Fruit fly (Drosophila melanogaster) whole organism, embryonic: Measurements from ENCODE around the gene CG42366.

Experiments
- Aef1 ChIP-seq: fragments of 200-800 bp; sonication (Bioruptor generic); IDR thresholded peaks from 3 replicates; pipeline ENCODE4 v1.3.6; 2022; ENCODE audit warnings: missing biosample characterization, missing genetic modification characterization
- Asciz ChIP-seq: fragments of 200-800 bp; sonication (Bioruptor generic); optimal IDR thresholded peaks from 2 replicates; lab custom pipeline; 2017; ENCODE audit warnings: missing biosample characterization, mild to moderate bottlenecking, missing genetic modification characterization, missing genetic modification reagents
- CG10209 ChIP-seq: fragments of 200-800 bp; sonication (Bioruptor generic); optimal IDR thresholded peaks from 3 replicates; lab custom pipeline; 2017; ENCODE audit warnings: missing biosample characterization, mild to moderate bottlenecking, missing genetic modification characterization, missing genetic modification reagents
- CG11696 ChIP-seq: fragments of 200-800 bp; sonication (Bioruptor generic); IDR thresholded peaks from 2 replicates; pipeline ENCODE4 v1.3.6; 2022; ENCODE audit warnings: missing biosample characterization, missing genetic modification characterization
- CG14050 ChIP-seq: fragments of 200-800 bp; sonication (Bioruptor generic); IDR thresholded peaks from 3 replicates; pipeline ENCODE4 v1.3.6; 2022; ENCODE audit warnings: missing biosample characterization, missing genetic modification characterization
- CG15696 ChIP-seq: fragments of 200-800 bp; sonication (Bioruptor generic); optimal IDR thresholded peaks from 2 replicates; lab custom pipeline; 2019; ENCODE audit warnings: missing biosample characterization, mild to moderate bottlenecking, missing genetic modification characterization, moderate library complexity
- CG1602 ChIP-seq: fragments of 200-800 bp; sonication (Bioruptor generic); optimal IDR thresholded peaks from 3 replicates; lab custom pipeline; 2016; ENCODE audit warnings: missing biosample characterization, missing genetic modification characterization
- CG17328 ChIP-seq: fragments of 200-800 bp; sonication (Bioruptor generic); IDR thresholded peaks from 2 replicates; pipeline ENCODE4 v1.3.6; 2022; ENCODE audit warnings: missing biosample characterization, missing genetic modification characterization
- CG17568 ChIP-seq: fragments of 200-800 bp; sonication (Bioruptor generic); optimal IDR thresholded peaks from 2 replicates; lab custom pipeline; 2018; ENCODE audit warnings: missing biosample characterization, mild to moderate bottlenecking, missing genetic modification characterization, moderate library complexity
- CG17802 ChIP-seq: fragments of 200-800 bp; sonication (Bioruptor generic); optimal IDR thresholded peaks from 2 replicates; lab custom pipeline; 2018; ENCODE audit warnings: missing biosample characterization, mild to moderate bottlenecking, missing genetic modification characterization, moderate library complexity
- CG2129 ChIP-seq: fragments of 200-800 bp; sonication (Bioruptor generic); IDR thresholded peaks from 2 replicates; pipeline ENCODE4 v1.3.6; 2022; ENCODE audit warnings: missing biosample characterization, missing genetic modification characterization; ENCODE audit not compliant: partially characterized antibody
- CG32532 ChIP-seq: fragments of 200-800 bp; sonication (Bioruptor generic); IDR thresholded peaks from 2 replicates; pipeline ENCODE4 v1.3.6; 2022; ENCODE audit warnings: missing biosample characterization, missing genetic modification characterization
- CG34376 ChIP-seq: fragments of 200-800 bp; sonication (Bioruptor generic); optimal IDR thresholded peaks from 2 replicates; lab custom pipeline; 2018; ENCODE audit warnings: missing biosample characterization, mild to moderate bottlenecking, missing genetic modification characterization
- CG3838 ChIP-seq: fragments of 200-800 bp; sonication (Bioruptor generic); optimal IDR thresholded peaks from 3 replicates; lab custom pipeline; 2016; ENCODE audit warnings: missing biosample characterization, missing genetic modification characterization
- CG4360 ChIP-seq: fragments of 200-800 bp; sonication (Bioruptor generic); IDR thresholded peaks from 2 replicates; pipeline ENCODE4 v1.3.6; 2022; ENCODE audit warnings: missing biosample characterization, missing genetic modification characterization
- CG4404 ChIP-seq: fragments of 200-800 bp; sonication (Bioruptor generic); IDR thresholded peaks from 2 replicates; pipeline ENCODE4 v1.3.6; 2022; ENCODE audit warnings: missing biosample characterization, missing genetic modification characterization
- CG4617 ChIP-seq: fragments of 200-800 bp; sonication (Bioruptor generic); optimal IDR thresholded peaks from 3 replicates; lab custom pipeline; 2016; ENCODE audit warnings: missing biosample characterization, missing genetic modification characterization, borderline replicate concordance
- CG4854 ChIP-seq: fragments of 200-800 bp; sonication (Bioruptor generic); optimal IDR thresholded peaks from 2 replicates; lab custom pipeline; 2016; ENCODE audit warnings: missing biosample characterization, missing genetic modification characterization, inconsistent platforms
- CG5180 ChIP-seq: fragments of 200-800 bp; sonication (Bioruptor generic); optimal IDR thresholded peaks from 3 replicates; lab custom pipeline; 2017; ENCODE audit warnings: missing biosample characterization, missing genetic modification characterization, mild to moderate bottlenecking, moderate library complexity, missing genetic modification reagents
- CG6272 ChIP-seq: fragments of 200-800 bp; sonication (Bioruptor generic); IDR thresholded peaks from 2 replicates; pipeline ENCODE4 v1.3.6; 2022; ENCODE audit warnings: missing biosample characterization, missing genetic modification characterization
- CG6683 ChIP-seq: fragments of 200-800 bp; sonication (Bioruptor generic); optimal IDR thresholded peaks from 2 replicates; lab custom pipeline; 2017; ENCODE audit warnings: missing biosample characterization, mild to moderate bottlenecking, missing genetic modification characterization, missing genetic modification reagents
- CG7745 ChIP-seq: fragments of 200-800 bp; sonication (Bioruptor generic); optimal IDR thresholded peaks from 2 replicates; lab custom pipeline; 2018; ENCODE audit warnings: missing biosample characterization, mild to moderate bottlenecking, missing genetic modification characterization, moderate library complexity
- CG8765 ChIP-seq: fragments of 200-800 bp; sonication (Bioruptor generic); IDR thresholded peaks from 2 replicates; pipeline ENCODE4 v1.3.6; 2022; ENCODE audit warnings: missing biosample characterization, missing genetic modification characterization
- CG8924 ChIP-seq: fragments of 200-800 bp; optimal IDR thresholded peaks from 3 replicates; lab custom pipeline; 2019; ENCODE audit warnings: missing biosample characterization, mild to moderate bottlenecking, missing genetic modification characterization, moderate library complexity
- Dbx ChIP-seq: fragments of 200-800 bp; sonication (Bioruptor generic); IDR thresholded peaks from 3 replicates; pipeline ENCODE4 v1.3.6; 2022; ENCODE audit warnings: missing biosample characterization, missing genetic modification characterization
- Doc3 ChIP-seq: fragments of 200-800 bp; sonication (Bioruptor generic); IDR thresholded peaks from 3 replicates; pipeline ENCODE4 v1.3.6; 2022; ENCODE audit warnings: missing biosample characterization, missing genetic modification characterization; ENCODE audit not compliant: partially characterized antibody
- Dp ChIP-seq: fragments of 200-800 bp; sonication (Bioruptor generic); optimal IDR thresholded peaks from 2 replicates; lab custom pipeline; 2018; ENCODE audit warnings: missing biosample characterization, mild to moderate bottlenecking, missing genetic modification characterization, moderate library complexity
- Dref ChIP-seq: fragments of 200-800 bp; sonication (Bioruptor generic); IDR thresholded peaks from 2 replicates; pipeline ENCODE4 v1.3.6; 2022; ENCODE audit warnings: missing biosample characterization, missing genetic modification characterization
- Ets65A ChIP-seq: fragments of 200-800 bp; sonication (Bioruptor generic); peaks from one replicate; lab custom pipeline; 2016; ENCODE audit warnings: missing biosample characterization, missing genetic modification characterization
- Mad ChIP-seq: fragments of 200-800 bp; sonication (Bioruptor generic); optimal IDR thresholded peaks from 2 replicates; lab custom pipeline; 2016; ENCODE audit warnings: missing biosample characterization, missing genetic modification characterization
- Med ChIP-seq: fragments of 200-800 bp; sonication (Bioruptor generic); peaks from one replicate; lab custom pipeline; 2016; ENCODE audit warnings: missing biosample characterization, missing genetic modification characterization, mild to moderate bottlenecking, inconsistent platforms, moderate library complexity
- Nf-YC ChIP-seq: fragments of 200-800 bp; optimal IDR thresholded peaks from 3 replicates; lab custom pipeline; 2019; ENCODE audit warnings: missing biosample characterization, mild to moderate bottlenecking, missing genetic modification characterization, moderate library complexity
- Optix ChIP-seq: fragments of 200-800 bp; sonication (Bioruptor generic); IDR thresholded peaks from 3 replicates; pipeline ENCODE4 v1.3.6; 2022; ENCODE audit warnings: missing biosample characterization, missing genetic modification characterization
- ara ChIP-seq: fragments of 200-800 bp; sonication (Bioruptor generic); IDR thresholded peaks from 2 replicates; pipeline ENCODE4 v1.3.6; 2022; ENCODE audit warnings: missing biosample characterization, missing genetic modification characterization
- bbx ChIP-seq: fragments of 200-800 bp; sonication (Bioruptor generic); IDR thresholded peaks from 2 replicates; pipeline ENCODE4 v1.3.6; 2022; ENCODE audit warnings: missing biosample characterization, missing genetic modification characterization; ENCODE audit not compliant: partially characterized antibody
- br ChIP-seq: fragments of >200 bp; optimal IDR thresholded peaks from 2 replicates; lab custom pipeline; 2017
- danr ChIP-seq: fragments of 200-800 bp; sonication (Bioruptor generic); IDR thresholded peaks from 2 replicates; pipeline ENCODE4 v1.3.6; 2022; ENCODE audit warnings: missing biosample characterization, missing genetic modification characterization
- ham ChIP-seq: fragments of 200-800 bp; sonication (Bioruptor generic); IDR thresholded peaks from 2 replicates; pipeline ENCODE4 v1.3.6; 2022; ENCODE audit warnings: missing biosample characterization, missing genetic modification characterization
- lbe ChIP-seq: fragments of 200-800 bp; sonication (Bioruptor generic); optimal IDR thresholded peaks from 2 replicates; lab custom pipeline; 2016; ENCODE audit warnings: missing biosample characterization, mild to moderate bottlenecking, missing genetic modification characterization
- nau ChIP-seq: fragments of 200-800 bp; sonication (Bioruptor generic); optimal IDR thresholded peaks from 3 replicates; lab custom pipeline; 2017; ENCODE audit warnings: missing biosample characterization, mild to moderate bottlenecking, missing genetic modification characterization, missing genetic modification reagents
- nerfin-1 ChIP-seq: fragments of 200-800 bp; sonication (Bioruptor generic); optimal IDR thresholded peaks from 3 replicates; lab custom pipeline; 2019; ENCODE audit warnings: missing biosample characterization, mild to moderate bottlenecking, missing genetic modification characterization, moderate library complexity
- pnt ChIP-seq: fragments of 200-800 bp; sonication (Bioruptor generic); optimal IDR thresholded peaks from 3 replicates; lab custom pipeline; 2016; ENCODE audit warnings: missing biosample characterization, missing genetic modification characterization
- prd ChIP-seq, 3 experiments: fragments of >200 bp in 2 of 3; fragments of 200-800 bp in 1 of 3; sonication (Bioruptor generic) in 1 of 3; optimal IDR thresholded peaks in 2 of 3; IDR thresholded peaks in 1 of 3; 2 replicates in 2 of 3; 3 replicates in 1 of 3; pipeline versions ENCODE4 v1.3.6 to Lab custom; 2017 to 2022; ENCODE audit warnings: missing biosample characterization in 1 of 3, missing genetic modification characterization in 1 of 3
- pros ChIP-seq: fragments of 200-800 bp; sonication (Bioruptor generic); optimal IDR thresholded peaks from 3 replicates; lab custom pipeline; 2019; ENCODE audit warnings: missing biosample characterization, mild to moderate bottlenecking, missing genetic modification characterization, moderate library complexity
- run ChIP-seq: fragments of 200-800 bp; sonication (Bioruptor generic); optimal IDR thresholded peaks from 3 replicates; lab custom pipeline; 2018; ENCODE audit warnings: missing biosample characterization, mild to moderate bottlenecking, missing genetic modification characterization
- sisA ChIP-seq: fragments of 200-800 bp; sonication (Bioruptor generic); IDR thresholded peaks from 2 replicates; pipeline ENCODE4 v1.3.6; 2022; ENCODE audit warnings: missing biosample characterization, missing genetic modification characterization
- stc ChIP-seq: fragments of 200-800 bp; sonication (Bioruptor generic); IDR thresholded peaks from 2 replicates; pipeline ENCODE4 v1.3.6; 2022; ENCODE audit warnings: missing biosample characterization, missing genetic modification characterization
- vnd ChIP-seq: fragments of 200-800 bp; sonication (Bioruptor generic); IDR thresholded peaks from 3 replicates; pipeline ENCODE4 v1.3.6; 2022; ENCODE audit warnings: missing biosample characterization, missing genetic modification characterization; ENCODE audit not compliant: partially characterized antibody

CG42366 gene

DNA sequence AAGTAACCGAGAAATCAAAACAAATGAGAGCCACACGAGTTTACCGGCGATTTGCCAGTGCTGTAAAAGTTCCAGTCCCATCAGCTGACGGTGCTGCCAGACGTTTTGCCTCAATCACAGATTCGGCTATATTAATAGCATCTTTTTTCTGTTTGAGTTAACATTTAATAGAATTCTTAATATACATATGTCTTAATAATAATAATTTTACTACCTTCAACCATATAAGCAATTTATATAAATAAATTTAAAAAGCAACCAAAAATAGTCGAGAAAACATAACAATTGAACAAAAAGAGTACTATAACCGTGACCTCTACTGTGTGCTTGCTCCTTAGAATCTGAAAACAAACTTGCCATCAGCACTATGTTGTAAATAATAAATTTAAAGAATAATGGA, 29.2 kb downstream of the CG42366 start, which contains the start of the genes CG13126 and CG4709 (continued):
- TF ChIP-seq CG15696 (peak; percentile 95), ara (GFP tag; lab: Robert Waterston, UW) (peak; percentile 89), CG2129 (GFP tag; lab: Robert Waterston, UW) (no peak), vnd (GFP tag; lab: Robert Waterston, UW) (no peak), pnt (GFP tag; lab: Kevin White, UChicago) (peak; percentile 33), nerfin-1 (tag; lab: Kevin White, UChicago) (peak; percentile 92), CG17568 (peak; percentile 85), CG10209 (GFP tag; lab: Kevin White, UChicago) (peak; percentile 91), CG6683 (GFP tag; lab: Kevin White, UChicago) (peak; percentile 84), CG4617 (peak; percentile 85), Nf-YC (tag; lab: Kevin White, UChicago) (peak; percentile 82), CG34376 (GFP tag; lab: Kevin White, UChicago) (peak; percentile 72), CG6272 (GFP tag; lab: Robert Waterston, UW) (peak; percentile 86), CG5180 (GFP tag; lab: Kevin White, UChicago) (peak; percentile 71), CG3838 (GFP tag; lab: Kevin White, UChicago) (peak; percentile 58), Dbx (GFP tag; lab: Robert Waterston, UW) (peak; percentile 87; the same call in 2 of the 3 replicates), sisA (GFP tag; lab: Robert Waterston, UW) (peak; percentile 79), stc (GFP tag; lab: Robert Waterston, UW) (peak; percentile 93), bbx (0 out of 2 replicates have a peak, but pooled peaks have one; percentile 18), CG8924 (tag; lab: Kevin White, UChicago) (peak; percentile 94), CG14050 (GFP tag; lab: Robert Waterston, UW) (peak; percentile 76), pros (GFP tag; lab: Kevin White, UChicago) (peak; percentile 23), Mad (GFP tag; lab: Kevin White, UChicago) (peak; percentile 45), Dp (GFP tag; lab: Kevin White, UChicago) (peak; percentile 57), prd (optimal IDR thresholded peaks at IDR 0.05; lab: Kevin White, UChicago) (no peak), prd (GFP tag; IDR thresholded peaks at IDR 0.05; lab: Robert Waterston, UW) (peak; percentile 92), CG4404 (GFP tag; lab: Robert Waterston, UW) (peak; percentile 81), Aef1 (peak; percentile 81)

- TF ChIP-seq Dref (GFP tag; lab: Robert Waterston, UW) (0 out of 2 replicates have a peak, but pooled peaks have one; percentile 28), Med (GFP tag; lab: Kevin White, UChicago) (peak; percentile 55), lbe (GFP tag; lab: Kevin White, UChicago) (no peak), ham (GFP tag; lab: Robert Waterston, UW) (no peak), Asciz (no peak), Doc3 (no peak), run (tag; lab: Kevin White, UChicago) (no peak), Ets65A (GFP tag; lab: Kevin White, UChicago) (peak; percentile 60)
- TF ChIP-seq, all 482 proteins: peak for 3
Measured at dm6 chr2L:9954696-9955095, 29.7 kb downstream of the CG42366 start.

dm6 chr2L:9956993-9957652, 32.2 kb downstream of the CG42366 start, which contains the start of the genes CG4658 and CG5846:
CG4658 (plus strand) TSS chr2L:9957132.
CG5846 (minus strand) TSS chr2L:9957237.
- TF ChIP-seq CG32532 (GFP tag; lab: Robert Waterston, UW), result peak; percentile 95
- peak; percentile 77 for TF ChIP-seq CG8765 (GFP tag; lab: Robert Waterston, UW)
- TF ChIP-seq CG7745 (tag; lab: Kevin White, UChicago), result peak; percentile 69
- peak; percentile 94 for TF ChIP-seq CG17328 (GFP tag; lab: Robert Waterston, UW)
- peak; percentile 89 for TF ChIP-seq CG15696
- TF ChIP-seq CG11696 (GFP tag; lab: Robert Waterston, UW), result peak; percentile 86
- no peak for TF ChIP-seq br (lab: Kevin White, UChicago)
- TF ChIP-seq Optix (GFP tag; lab: Robert Waterston, UW), result no peak
- TF ChIP-seq CG4854, result peak; percentile 75
- peak; percentile 90 for TF ChIP-seq danr (GFP tag; lab: Robert Waterston, UW)
- no peak for TF ChIP-seq nau (GFP tag; lab: Kevin White, UChicago)
- peak; percentile 64 for TF ChIP-seq CG17802 (tag; lab: Kevin White, UChicago)
- TF ChIP-seq CG4360 (GFP tag; lab: Robert Waterston, UW), result peak; percentile 38; the same call in 1 of the 2 replicates
- TF ChIP-seq CG1602 (GFP tag; lab: Kevin White, UChicago), result peak; percentile 96
